Worm (Caenorhabditis elegans) whole organism, L4/young adult: ENCODE measurements around the gene cept-2.

Experiments
- W03F9.2 ChIP-seq: fragments of 150-350 bp; optimal IDR thresholded peaks from 2 replicates; lab custom pipeline; 2014; ENCODE audit warnings: missing biosample characterization, missing genetic modification characterization
- him-1 ChIP-seq: sonication (generic microtip); optimal IDR thresholded peaks from 2 replicates; lab custom pipeline; 2016; ENCODE audit warnings: missing genotype, missing genetic modification reagents, missing genetic modification characterization, missing compliant biosample characterization

- TF ChIP-seq him-1 (tag; lab: Kevin White, UChicago) (no peak), W03F9.2 (tag; lab: Kevin White, UChicago) (no peak)
Measured at ce11 chrV:14396123-14396669, 48.6 kb downstream of the cept-2 start.
